Fruit fly (Drosophila melanogaster) whole organism, adult: ENCODE results near the gene Inx7.

Experiments used
- CG11617 ChIP-seq: fragments of 200-800 bp; sonication (Bioruptor generic); optimal IDR thresholded peaks from 2 replicates; lab custom pipeline; 2017; ENCODE audit warnings: mild to moderate bottlenecking, missing biosample characterization, missing genetic modification reagents, missing genetic modification characterization
- CG12768 ChIP-seq: fragments of 200-800 bp; sonication (Bioruptor generic); optimal IDR thresholded peaks from 2 replicates; lab custom pipeline; 2017; ENCODE audit warnings: missing biosample characterization, missing genetic modification characterization, mild to moderate bottlenecking, moderate library complexity, missing genetic modification reagents
- CG14711 ChIP-seq: fragments of 200-800 bp; sonication (Bioruptor generic); optimal IDR thresholded peaks from 2 replicates; lab custom pipeline; 2018; ENCODE audit warnings: missing biosample characterization, mild to moderate bottlenecking, missing genetic modification characterization, moderate library complexity
- CG1620 ChIP-seq: fragments of 200-800 bp; sonication (Bioruptor generic); optimal IDR thresholded peaks from 2 replicates; lab custom pipeline; 2016; ENCODE audit warnings: missing biosample characterization, missing genetic modification characterization
- CG33017 ChIP-seq: fragments of 200-800 bp; sonication (Bioruptor generic); optimal IDR thresholded peaks from 2 replicates; lab custom pipeline; 2018; ENCODE audit warnings: missing biosample characterization, mild to moderate bottlenecking, missing genetic modification characterization, moderate library complexity
- CG5204 ChIP-seq: fragments of 200-800 bp; sonication (Bioruptor generic); optimal IDR thresholded peaks from 2 replicates; lab custom pipeline; 2016; ENCODE audit warnings: missing biosample characterization, missing genetic modification characterization
- CG7045 ChIP-seq: fragments of 200-800 bp; sonication (Bioruptor generic); optimal IDR thresholded peaks from 2 replicates; lab custom pipeline; 2017; ENCODE audit warnings: missing biosample characterization, mild to moderate bottlenecking, missing genetic modification characterization
- CG7101 ChIP-seq: fragments of 200-800 bp; sonication (Bioruptor generic); optimal IDR thresholded peaks from 2 replicates; lab custom pipeline; 2018; ENCODE audit warnings: missing biosample characterization, mild to moderate bottlenecking, missing genetic modification characterization, moderate library complexity
- Clk ChIP-seq: fragments of 200-800 bp; sonication (Bioruptor generic); optimal IDR thresholded peaks from 2 replicates; lab custom pipeline; 2017; ENCODE audit warnings: missing biosample characterization, missing genetic modification characterization
- Crg-1 ChIP-seq: fragments of 200-800 bp; sonication (Bioruptor generic); optimal IDR thresholded peaks from 2 replicates; lab custom pipeline; 2016; ENCODE audit warnings: missing biosample characterization, missing genetic modification characterization
- Hr96 ChIP-seq: fragments of 200-800 bp; sonication (Bioruptor generic); optimal IDR thresholded peaks from 2 replicates; lab custom pipeline; 2016; ENCODE audit warnings: missing biosample characterization, missing genetic modification characterization
- Mnt ChIP-seq: fragments of 200-800 bp; sonication (Bioruptor generic); optimal IDR thresholded peaks from 2 replicates; lab custom pipeline; 2016; ENCODE audit warnings: missing biosample characterization, mild to moderate bottlenecking, missing genetic modification characterization
- bab1 ChIP-seq: fragments of 200-800 bp; sonication (Bioruptor generic); optimal IDR thresholded peaks from 3 replicates; lab custom pipeline; 2019; ENCODE audit warnings: missing biosample characterization, mild to moderate bottlenecking, missing genetic modification characterization, moderate library complexity
- cic ChIP-seq: fragments of 200-800 bp; sonication (Bioruptor generic); optimal IDR thresholded peaks from 2 replicates; lab custom pipeline; 2017; ENCODE audit warnings: missing biosample characterization, mild to moderate bottlenecking, missing genetic modification characterization, moderate library complexity
- cnc ChIP-seq, 2 experiments: fragments of >200 bp; optimal IDR thresholded peaks; 2 replicates each; lab custom pipeline; 2017
- kay ChIP-seq: fragments of 200-800 bp; sonication (Bioruptor generic); peaks from one replicate; lab custom pipeline; 2016; ENCODE audit warnings: missing biosample characterization, missing genetic modification characterization, borderline replicate concordance
- ovo ChIP-seq: fragments of 200-800 bp; sonication (Bioruptor generic); optimal IDR thresholded peaks from 2 replicates; lab custom pipeline; 2016; ENCODE audit warnings: missing biosample characterization, missing genetic modification characterization
- pad ChIP-seq: fragments of 200-800 bp; sonication (Bioruptor generic); optimal IDR thresholded peaks from 3 replicates; lab custom pipeline; 2017; ENCODE audit warnings: missing biosample characterization, missing genetic modification characterization, mild to moderate bottlenecking, moderate library complexity, missing genetic modification reagents
- tj ChIP-seq: fragments of 200-800 bp; sonication (Bioruptor generic); optimal IDR thresholded peaks from 3 replicates; lab custom pipeline; 2017; ENCODE audit warnings: missing biosample characterization, mild to moderate bottlenecking, missing genetic modification characterization, moderate library complexity
- toe ChIP-seq: fragments of 200-800 bp; sonication (Bioruptor generic); optimal IDR thresholded peaks from 2 replicates; lab custom pipeline; 2016; ENCODE audit warnings: missing biosample characterization, missing genetic modification characterization

Gene Inx7

dm6 chrX:6996130-6996529, 2.7 kb upstream of the Inx7 start:
- TF ChIP-seq CG7045 = no peak
- no peak for TF ChIP-seq Mnt (GFP tag; lab: Kevin White, UChicago)
- no peak for TF ChIP-seq ovo (GFP tag; lab: Kevin White, UChicago)
- TF ChIP-seq CG11617 (GFP tag; lab: Kevin White, UChicago) = no peak
- no peak for TF ChIP-seq toe (GFP tag; lab: Kevin White, UChicago)
- no peak for TF ChIP-seq CG1620
- no peak for TF ChIP-seq CG14711
- no peak for TF ChIP-seq CG5204 (GFP tag; lab: Kevin White, UChicago)
- no peak for TF ChIP-seq Crg-1 (GFP tag; lab: Kevin White, UChicago)
- no peak for TF ChIP-seq CG7101
- TF ChIP-seq CG33017 (tag; lab: Kevin White, UChicago) = no peak
- TF ChIP-seq Clk (GFP tag; lab: Kevin White, UChicago) = no peak
- no peak for TF ChIP-seq Hr96 (GFP tag; lab: Kevin White, UChicago)
- no peak for TF ChIP-seq CG12768

- TF ChIP-seq tj (GFP tag; lab: Kevin White, UChicago) (peak; percentile 97), bab1 (GFP tag; lab: Kevin White, UChicago) (no peak)
Observed at dm6 chrX:6995258-6995657, 1.8 kb upstream of the Inx7 start.

- peak; percentile 6 for TF ChIP-seq Mnt (GFP tag; lab: Kevin White, UChicago)
- peak; percentile 29 for TF ChIP-seq Crg-1 (GFP tag; lab: Kevin White, UChicago)
- TF ChIP-seq kay = peak; percentile 54
- no peak for TF ChIP-seq toe (GFP tag; lab: Kevin White, UChicago)
- TF ChIP-seq Hr96 (GFP tag; lab: Kevin White, UChicago) = no peak
- no peak for TF ChIP-seq ovo (GFP tag; lab: Kevin White, UChicago)
- TF ChIP-seq CG7101 = peak; percentile 8
- no peak for TF ChIP-seq bab1 (GFP tag; lab: Kevin White, UChicago)
- TF ChIP-seq CG33017 (tag; lab: Kevin White, UChicago) = no peak
Observed at dm6 chrX:6994473-6995179, 1.2 kb upstream of the Inx7 start.

- TF ChIP-seq CG7045 = peak; percentile 11
- TF ChIP-seq ovo (GFP tag; lab: Kevin White, UChicago) = peak; percentile 23
- TF ChIP-seq CG1620 = peak; percentile 83
- TF ChIP-seq Clk (GFP tag; lab: Kevin White, UChicago) = no peak
- peak; percentile 84 for TF ChIP-seq CG14711
- TF ChIP-seq toe (GFP tag; lab: Kevin White, UChicago) = no peak
- peak; percentile 92 for TF ChIP-seq CG7101
- TF ChIP-seq Hr96 (GFP tag; lab: Kevin White, UChicago) = peak; percentile 85
- TF ChIP-seq kay = no peak
- peak; percentile 78 for TF ChIP-seq pad (GFP tag; lab: Kevin White, UChicago)
- TF ChIP-seq CG5204 (GFP tag; lab: Kevin White, UChicago) = peak; percentile 32
- peak; percentile 95 for TF ChIP-seq tj (GFP tag; lab: Kevin White, UChicago)
- peak; percentile 54 for TF ChIP-seq Crg-1 (GFP tag; lab: Kevin White, UChicago)
- TF ChIP-seq CG11617 (GFP tag; lab: Kevin White, UChicago) = peak; percentile 78
- peak; percentile 89 for TF ChIP-seq bab1 (GFP tag; lab: Kevin White, UChicago)
- no peak for TF ChIP-seq cic (GFP tag; lab: Kevin White, UChicago)
- TF ChIP-seq Mnt (GFP tag; lab: Kevin White, UChicago) = peak; percentile 81
- no peak for TF ChIP-seq cnc (optimal IDR thresholded peaks at IDR 0.05; lab: Kevin White, UChicago)
- no peak for TF ChIP-seq CG12768
- no peak for TF ChIP-seq CG33017 (tag; lab: Kevin White, UChicago)
Observed at dm6 chrX:6993753-6994152, 341 bp upstream of the Inx7 start.

dm6 chrX:6991286-6991685, 2.1 kb downstream of the Inx7 start, which contains the start of gene ogre:
Gene ogre, minus strand, starts transcription at chrX:6991318.
- TF ChIP-seq ovo (GFP tag; lab: Kevin White, UChicago) = no peak

- TF ChIP-seq bab1 (GFP tag; lab: Kevin White, UChicago) = no peak
- TF ChIP-seq CG14711 = no peak
- no peak for TF ChIP-seq CG5204 (GFP tag; lab: Kevin White, UChicago)
- no peak for TF ChIP-seq CG1620
- TF ChIP-seq Clk (GFP tag; lab: Kevin White, UChicago) = no peak
- TF ChIP-seq toe (GFP tag; lab: Kevin White, UChicago) = no peak
- no peak for TF ChIP-seq Crg-1 (GFP tag; lab: Kevin White, UChicago)
- no peak for TF ChIP-seq CG7045
- no peak for TF ChIP-seq cnc (optimal IDR thresholded peaks at IDR 0.05; lab: Kevin White, UChicago)
- no peak for TF ChIP-seq CG11617 (GFP tag; lab: Kevin White, UChicago)
- no peak for TF ChIP-seq CG33017 (tag; lab: Kevin White, UChicago)
- TF ChIP-seq tj (GFP tag; lab: Kevin White, UChicago) = no peak
- TF ChIP-seq CG12768 = no peak
- TF ChIP-seq Hr96 (GFP tag; lab: Kevin White, UChicago) = no peak
- TF ChIP-seq cic (GFP tag; lab: Kevin White, UChicago) = no peak
- TF ChIP-seq kay = no peak
- no peak for TF ChIP-seq pad (GFP tag; lab: Kevin White, UChicago)
- TF ChIP-seq ovo (GFP tag; lab: Kevin White, UChicago) = no peak
- TF ChIP-seq CG7101 = no peak
Observed at dm6 chrX:6990105-6990504, 3.3 kb downstream of the Inx7 start.
